Fruit fly (Drosophila melanogaster): ENCODE measurements around the gene Cf2.

Cf2 gene

DNA sequence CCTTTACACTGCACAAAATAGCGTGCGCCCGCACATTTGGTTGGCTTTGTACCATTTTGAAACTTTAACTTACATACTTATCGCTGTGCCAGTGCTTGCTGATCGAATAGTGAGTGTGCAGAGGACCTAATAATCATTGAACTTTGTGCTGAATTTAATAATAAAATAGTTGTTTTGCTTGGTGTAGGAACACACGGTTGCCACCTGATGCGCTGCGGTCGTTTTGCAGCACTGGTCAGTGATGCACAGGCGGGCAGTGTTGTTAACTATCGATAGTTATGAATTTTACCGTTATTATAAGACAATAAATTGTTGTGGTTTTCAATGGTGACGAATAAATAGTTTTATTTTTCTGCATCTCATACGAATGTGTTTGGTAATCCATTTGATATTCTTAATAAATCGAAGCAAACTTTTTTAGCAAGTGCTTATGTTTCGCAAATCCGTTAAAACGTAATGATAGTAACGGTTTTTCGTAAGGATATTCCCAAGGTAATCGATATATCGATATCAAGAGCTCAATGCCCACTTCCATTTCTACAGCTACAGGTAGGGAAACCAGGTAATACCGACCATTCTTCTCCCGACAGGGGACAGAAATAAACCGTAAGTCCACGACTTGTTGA is 45.0 kb downstream of the Cf2 start, which contains the start of the genes tank and CG12194 (continued):
- TF ChIP-seq ranshi (GFP tag; IDR thresholded peaks at IDR 0.05): peak; percentile 99
- TF ChIP-seq CG1832 (GFP tag; optimal IDR thresholded peaks at IDR 0.05): no peak
- peak; percentile 96 for TF ChIP-seq CG17186 (GFP tag; optimal IDR thresholded peaks at IDR 0.05)
- peak; percentile 99 for TF ChIP-seq CG5953 (GFP tag; IDR thresholded peaks at IDR 0.05)
- TF ChIP-seq CG2889 (GFP tag; IDR thresholded peaks at IDR 0.05): peak; percentile 99
- TF ChIP-seq chinmo (GFP tag; IDR thresholded peaks at IDR 0.05; ENCODE audit: partially characterized antibody): 0 out of 4 replicates have a peak, but pooled peaks have one; percentile 70
- TF ChIP-seq pnt (GFP tag; optimal IDR thresholded peaks at IDR 0.05): peak; percentile 99
- peak; percentile 97 for TF ChIP-seq CG14710 (tag; optimal IDR thresholded peaks at IDR 0.05)
- no peak for TF ChIP-seq sc (optimal IDR thresholded peaks at IDR 0.05)
- TF ChIP-seq sc (GFP tag; optimal IDR thresholded peaks at IDR 0.05): peak; percentile 99
- TF ChIP-seq YL-1 (GFP tag; optimal IDR thresholded peaks at IDR 0.05): peak; percentile 98
- TF ChIP-seq CG4360 (GFP tag; IDR thresholded peaks at IDR 0.05): peak; percentile 88
- TF ChIP-seq amos (GFP tag; IDR thresholded peaks at IDR 0.05; ENCODE audit: partially characterized antibody): peak; percentile 79
- TF ChIP-seq Hr51 (GFP tag; optimal IDR thresholded peaks at IDR 0.05): peak; percentile 99
- TF ChIP-seq CG15601 (tag; optimal IDR thresholded peaks at IDR 0.05): peak; percentile 94
- TF ChIP-seq tna (GFP tag; IDR thresholded peaks at IDR 0.05; ENCODE audit: partially characterized antibody): peak; percentile 48; the same call in 1 of the 2 replicates
- peak; percentile 79 for TF ChIP-seq sna (GFP tag; IDR thresholded peaks at IDR 0.05; ENCODE audit: partially characterized antibody)
- TF ChIP-seq CG34422 (GFP tag; IDR thresholded peaks at IDR 0.05): peak; percentile 100
- peak; percentile 94 for TF ChIP-seq Hand (GFP tag; optimal IDR thresholded peaks at IDR 0.05)
- peak; percentile 99 for TF ChIP-seq CG32767 (GFP tag; IDR thresholded peaks at IDR 0.05)
- TF ChIP-seq CG10565 (GFP tag; optimal IDR thresholded peaks at IDR 0.05): peak; percentile 98
- peak; percentile 100 for TF ChIP-seq Ets65A (GFP tag)
- TF ChIP-seq Antp (GFP tag; optimal IDR thresholded peaks at IDR 0.05): peak; percentile 99
- peak; percentile 98 for TF ChIP-seq CG2678 (tag; optimal IDR thresholded peaks at IDR 0.05)
- TF ChIP-seq CG6791 (GFP tag; IDR thresholded peaks at IDR 0.05; ENCODE audit: partially characterized antibody): peak; percentile 73
- peak; percentile 99 for TF ChIP-seq CG1647 (GFP tag; optimal IDR thresholded peaks at IDR 0.05)
- TF ChIP-seq ac (GFP tag; optimal IDR thresholded peaks at IDR 0.05): peak; percentile 95
- TF ChIP-seq Mad (GFP tag; optimal IDR thresholded peaks at IDR 0.05): peak; percentile 99
- peak; percentile 97 for TF ChIP-seq CG7556 (GFP tag; optimal IDR thresholded peaks at IDR 0.05)
- TF ChIP-seq jigr1 (GFP tag; IDR thresholded peaks at IDR 0.05): peak; percentile 99
- peak; percentile 93 for TF ChIP-seq Neu2 (GFP tag; optimal IDR thresholded peaks at IDR 0.05; ENCODE audit: borderline replicate concordance)
- peak; percentile 98 for TF ChIP-seq Doc2 (GFP tag; IDR thresholded peaks at IDR 0.05)
- no peak for TF ChIP-seq Dfd (GFP tag; optimal IDR thresholded peaks at IDR 0.05)
- peak; percentile 99 for TF ChIP-seq slbo (GFP tag; IDR thresholded peaks at IDR 0.05)
- peak; percentile 79 for TF ChIP-seq CG10431 (GFP tag; optimal IDR thresholded peaks at IDR 0.05)
- peak; percentile 60; the same call in 1 of the 2 replicates for TF ChIP-seq nerfin-2 (GFP tag; IDR thresholded peaks at IDR 0.05; ENCODE audit: partially characterized antibody)
- peak; percentile 85 for TF ChIP-seq Elba2 (GFP tag; optimal IDR thresholded peaks at IDR 0.05)
- peak; percentile 96 for TF ChIP-seq wek (GFP tag; optimal IDR thresholded peaks at IDR 0.05)
- peak; percentile 92 for TF ChIP-seq fd102C (GFP tag; optimal IDR thresholded peaks at IDR 0.05)
- peak; percentile 98 for TF ChIP-seq CG12155 (GFP tag; optimal IDR thresholded peaks at IDR 0.05)
- TF ChIP-seq crol (GFP tag; IDR thresholded peaks at IDR 0.05): peak; percentile 87
- peak; percentile 98 for TF ChIP-seq CG18764 (GFP tag; optimal IDR thresholded peaks at IDR 0.05)
- TF ChIP-seq CG15479 (GFP tag; optimal IDR thresholded peaks at IDR 0.05): peak; percentile 26
- peak; percentile 98 for TF ChIP-seq C15 (GFP tag; IDR thresholded peaks at IDR 0.05)
- peak; percentile 99 for TF ChIP-seq sr (GFP tag; IDR thresholded peaks at IDR 0.05)
- peak; percentile 98 for TF ChIP-seq CG17829 (tag; optimal IDR thresholded peaks at IDR 0.05)
- peak; percentile 77 for TF ChIP-seq CG13287 (GFP tag; IDR thresholded peaks at IDR 0.05; ENCODE audit: partially characterized antibody)
- TF ChIP-seq Bteb2 (GFP tag; optimal IDR thresholded peaks at IDR 0.05): peak; percentile 99
- peak; percentile 99 for TF ChIP-seq NFAT (GFP tag; IDR thresholded peaks at IDR 0.05)
